Worm (Caenorhabditis elegans) whole organism, L3 larva: ENCODE data around the gene smg-6.

ENCODE experiments used
- aly-2 ChIP-seq: fragments of 150-350 bp; optimal IDR thresholded peaks from 2 replicates; lab custom pipeline; 2014; ENCODE audit warnings: missing biosample characterization, missing genetic modification characterization
- elt-3 ChIP-seq, 3 experiments: fragments of 150-350 bp in 1 of 3; sonication (generic microtip) in 2 of 3; optimal IDR thresholded peaks; 2 replicates in 2 of 3; 4 replicates in 1 of 3; lab custom pipeline; 2014 to 2017; ENCODE audit warnings: missing biosample characterization in 3 of 3, missing genetic modification characterization in 3 of 3
- fkh-10 ChIP-seq: sonication (generic microtip); optimal IDR thresholded peaks from 2 replicates; lab custom pipeline; 2017; ENCODE audit warnings: missing biosample characterization, missing genetic modification reagents, missing genetic modification characterization
- fos-1 ChIP-seq: fragments of 150-350 bp; optimal IDR thresholded peaks from 2 replicates; lab custom pipeline; 2014; ENCODE audit warnings: missing biosample characterization, missing genetic modification characterization
- lin-15B ChIP-seq: fragments of 150-350 bp; optimal IDR thresholded peaks from 2 replicates; lab custom pipeline; 2014; ENCODE audit warnings: missing biosample characterization, missing genetic modification characterization
- nhr-11 ChIP-seq: fragments of 150-350 bp; optimal IDR thresholded peaks from 2 replicates; lab custom pipeline; 2014; ENCODE audit warnings: missing biosample characterization, missing genetic modification characterization
- nhr-237 ChIP-seq: fragments of 150-350 bp; optimal IDR thresholded peaks from 2 replicates; lab custom pipeline; 2014; ENCODE audit warnings: missing biosample characterization, missing genetic modification characterization
- nhr-25 ChIP-seq: sonication (generic microtip); optimal IDR thresholded peaks from 2 replicates; lab custom pipeline; 2017; ENCODE audit warnings: missing biosample characterization, missing genetic modification characterization
- unc-62 ChIP-seq: fragments of 150-350 bp; sonication (generic microtip); optimal IDR thresholded peaks from 4 replicates; lab custom pipeline; 2014; ENCODE audit warnings: missing biosample characterization, missing genetic modification reagents, missing genetic modification characterization

ce11 chrIII:2473554-2473953, at the start of gene smg-6:
- TF ChIP-seq lin-15B (tag; lab: Kevin White, UChicago), result no peak
- TF ChIP-seq nhr-237 (tag; lab: Kevin White, UChicago), result no peak
- TF ChIP-seq aly-2 (tag; lab: Kevin White, UChicago), result no peak
- no peak for TF ChIP-seq fkh-10 (GFP tag; lab: Kevin White, UChicago)
- no peak for TF ChIP-seq fos-1
- no peak for TF ChIP-seq nhr-25
- TF ChIP-seq nhr-11 (tag; lab: Kevin White, UChicago), result no peak
- no peak for TF ChIP-seq unc-62 (GFP tag; lab: Kevin White, UChicago)
- no peak for TF ChIP-seq elt-3 (tag; optimal IDR thresholded peaks at IDR 0.05; lab: Kevin White, UChicago)
